Worm (Caenorhabditis elegans): ENCODE data around the gene F21C10.10.

F21C10.10 gene

ce11 chrV:9084252-9084651 is 11.8 kb upstream of the F21C10.10 start:
- TF ChIP-seq tbx-2 (tag; optimal IDR thresholded peaks at IDR 0.05), result no peak
- no peak for TF ChIP-seq ceh-30 (tag; optimal IDR thresholded peaks at IDR 0.05)
- TF ChIP-seq ttx-3 (tag; optimal IDR thresholded peaks at IDR 0.05), result no peak
- TF ChIP-seq pros-1 (tag; optimal IDR thresholded peaks at IDR 0.05), result no peak
- TF ChIP-seq madf-2 (tag; optimal IDR thresholded peaks at IDR 0.05), result no peak
- TF ChIP-seq lim-6 (tag; optimal IDR thresholded peaks at IDR 0.05), result no peak
- TF ChIP-seq lin-11 (tag; optimal IDR thresholded peaks at IDR 0.05), result no peak
- TF ChIP-seq nfya-1 (tag; optimal IDR thresholded peaks at IDR 0.05), result no peak
- TF ChIP-seq unc-3 (GFP tag; conservative IDR thresholded peaks at IDR 0.05), result no peak
- no peak for TF ChIP-seq unc-3 (tag; optimal IDR thresholded peaks at IDR 0.05)
- TF ChIP-seq C08G9.2 (tag; optimal IDR thresholded peaks at IDR 0.05), result no peak
- no peak for TF ChIP-seq pat-9 (tag; optimal IDR thresholded peaks at IDR 0.05)
- no peak for TF ChIP-seq unc-55 (GFP tag; optimal IDR thresholded peaks at IDR 0.05)
- TF ChIP-seq hlh-30 (tag; optimal IDR thresholded peaks at IDR 0.05; ENCODE audit: insufficient read depth), result no peak
- no peak for TF ChIP-seq syd-9 (tag; optimal IDR thresholded peaks at IDR 0.05)
- no peak for TF ChIP-seq pha-2 (tag; optimal IDR thresholded peaks at IDR 0.05)
- no peak for TF ChIP-seq ceh-22 (tag; optimal IDR thresholded peaks at IDR 0.05)
- TF ChIP-seq sdc-2 (tag; optimal IDR thresholded peaks at IDR 0.05), result no peak

ce11 chrV:9085845-9086244 is 10.2 kb upstream of the F21C10.10 start:
- TF ChIP-seq rnt-1 (tag; optimal IDR thresholded peaks at IDR 0.05) (no peak), elt-2 (tag; optimal IDR thresholded peaks at IDR 0.05) (no peak), ceh-45 (GFP tag; IDR thresholded peaks at IDR 0.05) (no peak), C08G9.2 (tag; optimal IDR thresholded peaks at IDR 0.05) (no peak), ceh-22 (tag; optimal IDR thresholded peaks at IDR 0.05) (no peak), ceh-34 (tag; optimal IDR thresholded peaks at IDR 0.05) (no peak), hlh-8 (tag; optimal IDR thresholded peaks at IDR 0.05) (no peak), odd-2 (tag; optimal IDR thresholded peaks at IDR 0.05) (no peak), tbx-2 (tag; optimal IDR thresholded peaks at IDR 0.05) (no peak), pros-1 (tag; optimal IDR thresholded peaks at IDR 0.05) (no peak), ztf-16 (tag; optimal IDR thresholded peaks at IDR 0.05) (no peak), unc-55 (GFP tag; optimal IDR thresholded peaks at IDR 0.05) (no peak), ceh-18 (tag; optimal IDR thresholded peaks at IDR 0.05) (no peak), hlh-13 (GFP tag; optimal IDR thresholded peaks at IDR 0.05) (no peak), ets-4 (tag; optimal IDR thresholded peaks at IDR 0.05) (no peak), F13H6.1 (tag; optimal IDR thresholded peaks at IDR 0.05) (no peak), dmd-4 (tag; optimal IDR thresholded peaks at IDR 0.05; ENCODE audit: borderline replicate concordance) (no peak), ceh-19 (GFP tag; optimal IDR thresholded peaks at IDR 0.05) (no peak)

- TF ChIP-seq ceh-30 (tag; optimal IDR thresholded peaks at IDR 0.05), result peak; percentile 97
- peak; percentile 1 for TF ChIP-seq ceh-24 (tag; optimal IDR thresholded peaks at IDR 0.05)
- TF ChIP-seq che-1 (tag; optimal IDR thresholded peaks at IDR 0.05), result no peak
- peak; percentile 14 for TF ChIP-seq rnt-1 (tag; optimal IDR thresholded peaks at IDR 0.05)
- TF ChIP-seq T23F11.4 (GFP tag; optimal IDR thresholded peaks at IDR 0.05), result peak; percentile 59
- TF ChIP-seq ztf-16 (tag; optimal IDR thresholded peaks at IDR 0.05), result no peak
- peak; percentile 13 for TF ChIP-seq gmeb-2 (tag; optimal IDR thresholded peaks at IDR 0.05)
- peak; percentile 69 for TF ChIP-seq ama-1 (optimal IDR thresholded peaks at IDR 0.05)
- TF ChIP-seq K02D7.2 (tag; optimal IDR thresholded peaks at IDR 0.05), result no peak
These were observed 7.3 kb upstream of the F21C10.10 start for ce11 chrV:9088758-9089157.
